Fruit fly (Drosophila melanogaster) whole organism, embryonic: ENCODE data around the gene fln.

Experiments used
- ATbp ChIP-seq: fragments of 200-800 bp; sonication (Bioruptor generic); optimal IDR thresholded peaks from 2 replicates; lab custom pipeline; 2017; ENCODE audit warnings: missing biosample characterization, mild to moderate bottlenecking, missing genetic modification characterization, missing genetic modification reagents
- B-H1 ChIP-seq: fragments of 200-800 bp; sonication (Bioruptor generic); IDR thresholded peaks from 3 replicates; pipeline ENCODE4 v1.3.6; 2022; ENCODE audit warnings: missing biosample characterization, missing genetic modification characterization
- CG11456 ChIP-seq: fragments of 200-800 bp; sonication (Bioruptor generic); IDR thresholded peaks from 3 replicates; pipeline ENCODE4 v1.3.6; 2022; ENCODE audit warnings: missing biosample characterization, missing genetic modification characterization
- CG11696 ChIP-seq: fragments of 200-800 bp; sonication (Bioruptor generic); IDR thresholded peaks from 2 replicates; pipeline ENCODE4 v1.3.6; 2022; ENCODE audit warnings: missing biosample characterization, missing genetic modification characterization
- CG12659 ChIP-seq: fragments of 200-800 bp; sonication (Bioruptor generic); optimal IDR thresholded peaks from 3 replicates; lab custom pipeline; 2017; ENCODE audit warnings: mild to moderate bottlenecking, missing biosample characterization, missing genetic modification reagents, missing genetic modification characterization
- CG16815 ChIP-seq: fragments of 200-800 bp; sonication (Bioruptor generic); optimal IDR thresholded peaks from 3 replicates; lab custom pipeline; 2017; ENCODE audit warnings: missing biosample characterization, mild to moderate bottlenecking, missing genetic modification characterization
- CG17829 ChIP-seq: fragments of 200-800 bp; optimal IDR thresholded peaks from 2 replicates; lab custom pipeline; 2019; ENCODE audit warnings: missing biosample characterization, mild to moderate bottlenecking, missing genetic modification characterization, moderate library complexity
- CG18011 ChIP-seq: fragments of 200-800 bp; sonication (Bioruptor generic); optimal IDR thresholded peaks from 2 replicates; lab custom pipeline; 2017; ENCODE audit warnings: missing biosample characterization, missing genetic modification characterization, mild to moderate bottlenecking, moderate library complexity, missing genotype
- CG1832 ChIP-seq: fragments of 200-800 bp; sonication (Bioruptor generic); optimal IDR thresholded peaks from 2 replicates; lab custom pipeline; 2017; ENCODE audit warnings: missing biosample characterization, mild to moderate bottlenecking, missing genetic modification characterization, inconsistent platforms
- CG2202 ChIP-seq: fragments of 200-800 bp; sonication (Bioruptor generic); optimal IDR thresholded peaks from 2 replicates; lab custom pipeline; 2018; ENCODE audit warnings: missing biosample characterization, mild to moderate bottlenecking, missing genetic modification characterization
- CG3065 ChIP-seq: fragments of 200-800 bp; sonication (Bioruptor generic); optimal IDR thresholded peaks from 2 replicates; lab custom pipeline; 2016; ENCODE audit warnings: missing biosample characterization, missing genetic modification characterization
- CG32532 ChIP-seq: fragments of 200-800 bp; sonication (Bioruptor generic); IDR thresholded peaks from 2 replicates; pipeline ENCODE4 v1.3.6; 2022; ENCODE audit warnings: missing biosample characterization, missing genetic modification characterization
- CG7839 ChIP-seq: fragments of 200-800 bp; sonication (Bioruptor generic); optimal IDR thresholded peaks from 3 replicates; lab custom pipeline; 2018; ENCODE audit warnings: missing biosample characterization, mild to moderate bottlenecking, missing genetic modification characterization, moderate library complexity
- CG7987 ChIP-seq: fragments of 200-800 bp; sonication (Bioruptor generic); optimal IDR thresholded peaks from 2 replicates; lab custom pipeline; 2018; ENCODE audit warnings: missing biosample characterization, mild to moderate bottlenecking, missing genetic modification characterization, moderate library complexity
- CG9876 ChIP-seq: fragments of 200-800 bp; sonication (Bioruptor generic); optimal IDR thresholded peaks from 2 replicates; lab custom pipeline; 2016; ENCODE audit warnings: missing biosample characterization, missing genetic modification characterization
- CG9932 ChIP-seq: fragments of 200-800 bp; sonication (Bioruptor generic); IDR thresholded peaks from 2 replicates; pipeline ENCODE4 v1.3.6; 2022; ENCODE audit warnings: missing biosample characterization, missing genetic modification characterization
- CHES-1-like ChIP-seq: fragments of 200-800 bp; sonication (Bioruptor generic); optimal IDR thresholded peaks from 2 replicates; lab custom pipeline; 2016; ENCODE audit warnings: missing biosample characterization, missing genetic modification characterization
- Chrac-16 ChIP-seq: fragments of 200-800 bp; sonication (Bioruptor generic); optimal IDR thresholded peaks from 3 replicates; lab custom pipeline; 2016; ENCODE audit warnings: missing biosample characterization, missing genetic modification characterization
- D ChIP-seq, 2 experiments: fragments of 200-800 bp in 1 of 2; fragments of >200 bp in 1 of 2; sonication (Bioruptor generic) in 1 of 2; optimal IDR thresholded peaks; 2 replicates in 1 of 2; 3 replicates in 1 of 2; lab custom pipeline; 2017; ENCODE audit warnings: mild to moderate bottlenecking in 1 of 2, missing biosample characterization in 1 of 2, missing genetic modification characterization in 1 of 2, missing genetic modification reagents in 1 of 2
- D19A ChIP-seq: fragments of 200-800 bp; optimal IDR thresholded peaks from 3 replicates; lab custom pipeline; 2019; ENCODE audit warnings: missing biosample characterization, mild to moderate bottlenecking, missing genetic modification characterization, moderate library complexity
- Dek ChIP-seq: fragments of 200-800 bp; sonication (Bioruptor generic); optimal IDR thresholded peaks from 3 replicates; lab custom pipeline; 2019; ENCODE audit warnings: missing biosample characterization, mild to moderate bottlenecking, missing genetic modification characterization, moderate library complexity
- Doc3 ChIP-seq: fragments of 200-800 bp; sonication (Bioruptor generic); IDR thresholded peaks from 3 replicates; pipeline ENCODE4 v1.3.6; 2022; ENCODE audit warnings: missing biosample characterization, missing genetic modification characterization; ENCODE audit not compliant: partially characterized antibody
- Dp ChIP-seq: fragments of 200-800 bp; sonication (Bioruptor generic); optimal IDR thresholded peaks from 2 replicates; lab custom pipeline; 2018; ENCODE audit warnings: missing biosample characterization, mild to moderate bottlenecking, missing genetic modification characterization, moderate library complexity
- Hr51 ChIP-seq, 2 experiments: fragments of 200-800 bp; sonication (Bioruptor generic); optimal IDR thresholded peaks; 2 replicates in 1 of 2; 3 replicates in 1 of 2; lab custom pipeline; 2016 to 2018; ENCODE audit warnings: missing biosample characterization in 2 of 2, missing genetic modification characterization in 2 of 2, mild to moderate bottlenecking in 1 of 2, moderate library complexity in 1 of 2
- Mes4 ChIP-seq: fragments of 200-800 bp; sonication (Bioruptor generic); optimal IDR thresholded peaks from 2 replicates; lab custom pipeline; 2016; ENCODE audit warnings: missing biosample characterization, missing genetic modification characterization
- PHDP ChIP-seq: fragments of 200-800 bp; sonication (Bioruptor generic); optimal IDR thresholded peaks from 3 replicates; lab custom pipeline; 2018; ENCODE audit warnings: missing biosample characterization, mild to moderate bottlenecking, missing genetic modification characterization, moderate library complexity
- Six4 ChIP-seq: fragments of 200-800 bp; sonication (Bioruptor generic); optimal IDR thresholded peaks from 2 replicates; lab custom pipeline; 2016; ENCODE audit warnings: missing biosample characterization, missing genetic modification characterization
- YL-1 ChIP-seq: fragments of 200-800 bp; sonication (Bioruptor generic); optimal IDR thresholded peaks from 3 replicates; lab custom pipeline; 2017; ENCODE audit warnings: missing biosample characterization, mild to moderate bottlenecking, missing genetic modification characterization
- amos ChIP-seq: fragments of 200-800 bp; sonication (Bioruptor generic); IDR thresholded peaks from 2 replicates; pipeline ENCODE4 v1.3.6; 2022; ENCODE audit warnings: missing biosample characterization, missing genetic modification characterization; ENCODE audit not compliant: partially characterized antibody
- chn ChIP-seq: fragments of 200-800 bp; sonication (Bioruptor generic); optimal IDR thresholded peaks from 2 replicates; lab custom pipeline; 2016; ENCODE audit warnings: missing biosample characterization, missing genetic modification characterization
- croc ChIP-seq: fragments of 200-800 bp; sonication (Bioruptor generic); conservative IDR thresholded peaks from 3 replicates; pipeline ENCODE4 v1.3.6; 2022; ENCODE audit warnings: missing biosample characterization, missing genetic modification characterization
- cwo ChIP-seq: fragments of 200-800 bp; sonication (Bioruptor generic); optimal IDR thresholded peaks from 3 replicates; lab custom pipeline; 2017; ENCODE audit warnings: missing biosample characterization, missing genetic modification characterization, mild to moderate bottlenecking, moderate library complexity, missing genetic modification reagents
- dimm ChIP-seq: fragments of 200-800 bp; sonication (Bioruptor generic); IDR thresholded peaks from 2 replicates; pipeline ENCODE4 v1.3.6; 2022; ENCODE audit warnings: missing biosample characterization, missing genetic modification characterization
- dmrt11E ChIP-seq: fragments of 200-800 bp; sonication (Bioruptor generic); optimal IDR thresholded peaks from 3 replicates; lab custom pipeline; 2018; ENCODE audit warnings: missing biosample characterization, mild to moderate bottlenecking, missing genetic modification characterization, moderate library complexity
- dysf ChIP-seq: fragments of 200-800 bp; sonication (Bioruptor generic); IDR thresholded peaks from 3 replicates; pipeline ENCODE4 v1.3.6; 2022; ENCODE audit warnings: missing biosample characterization, missing genetic modification characterization
- fd3F ChIP-seq: fragments of 200-800 bp; sonication (Bioruptor generic); optimal IDR thresholded peaks from 2 replicates; lab custom pipeline; 2018; ENCODE audit warnings: missing biosample characterization, mild to moderate bottlenecking, missing genetic modification characterization, moderate library complexity
- fd96Cb ChIP-seq: fragments of 200-800 bp; sonication (Bioruptor generic); optimal IDR thresholded peaks from 2 replicates; lab custom pipeline; 2018; ENCODE audit warnings: missing biosample characterization, mild to moderate bottlenecking, missing genetic modification characterization, moderate library complexity
- gcm2 ChIP-seq: fragments of 200-800 bp; sonication (Bioruptor generic); optimal IDR thresholded peaks from 2 replicates; lab custom pipeline; 2016; ENCODE audit warnings: missing biosample characterization, missing genetic modification characterization
- onecut ChIP-seq: fragments of 200-800 bp; sonication (Bioruptor generic); IDR thresholded peaks from 2 replicates; pipeline ENCODE4 v1.3.6; 2022; ENCODE audit warnings: missing biosample characterization, missing genetic modification characterization
- pan ChIP-seq, 4 experiments: fragments of >200 bp in 3 of 4; fragments of 200-800 bp in 1 of 4; sonication (Bioruptor generic) in 1 of 4; optimal IDR thresholded peaks in 3 of 4; IDR thresholded peaks in 1 of 4; 2 replicates each; pipeline versions ENCODE4 v1.3.6 to Lab custom; 2017 to 2022; ENCODE audit warnings: missing biosample characterization in 2 of 4, missing genetic modification characterization in 2 of 4, mixed read lengths in 1 of 4
- psq ChIP-seq: fragments of 200-800 bp; sonication (Bioruptor generic); optimal IDR thresholded peaks from 2 replicates; lab custom pipeline; 2017; ENCODE audit warnings: missing biosample characterization, missing genetic modification characterization
- pzg ChIP-seq: fragments of 200-800 bp; sonication (Bioruptor generic); optimal IDR thresholded peaks from 3 replicates; lab custom pipeline; 2018; ENCODE audit warnings: missing biosample characterization, mild to moderate bottlenecking, missing genetic modification characterization, moderate library complexity
- row ChIP-seq: fragments of 200-800 bp; sonication (Bioruptor generic); IDR thresholded peaks from 3 replicates; pipeline ENCODE4 v1.3.6; 2022; ENCODE audit warnings: missing biosample characterization, missing genetic modification characterization
- shn ChIP-seq: fragments of 200-800 bp; sonication (Bioruptor generic); optimal IDR thresholded peaks from 3 replicates; lab custom pipeline; 2016; ENCODE audit warnings: missing biosample characterization, missing genetic modification characterization
- sisA ChIP-seq: fragments of 200-800 bp; sonication (Bioruptor generic); IDR thresholded peaks from 2 replicates; pipeline ENCODE4 v1.3.6; 2022; ENCODE audit warnings: missing biosample characterization, missing genetic modification characterization
- trh ChIP-seq: fragments of 200-800 bp; sonication (Bioruptor generic); optimal IDR thresholded peaks from 2 replicates; lab custom pipeline; 2016; ENCODE audit warnings: missing biosample characterization, missing genetic modification characterization
- ttk ChIP-seq: fragments of 200-800 bp; sonication (Bioruptor generic); IDR thresholded peaks from 2 replicates; pipeline ENCODE4 v2.1.2; 2022; ENCODE audit warnings: missing biosample characterization, missing genetic modification characterization
- unc-4 ChIP-seq: fragments of 200-800 bp; sonication (Bioruptor generic); IDR thresholded peaks from 2 replicates; pipeline ENCODE4 v1.3.6; 2022; ENCODE audit warnings: missing biosample characterization, missing genetic modification characterization; ENCODE audit not compliant: partially characterized antibody
- usp ChIP-seq: fragments of >200 bp; optimal IDR thresholded peaks from 2 replicates; lab custom pipeline; 2017; ENCODE audit warnings: missing biosample characterization, missing genetic modification characterization

The fln gene

DNA sequence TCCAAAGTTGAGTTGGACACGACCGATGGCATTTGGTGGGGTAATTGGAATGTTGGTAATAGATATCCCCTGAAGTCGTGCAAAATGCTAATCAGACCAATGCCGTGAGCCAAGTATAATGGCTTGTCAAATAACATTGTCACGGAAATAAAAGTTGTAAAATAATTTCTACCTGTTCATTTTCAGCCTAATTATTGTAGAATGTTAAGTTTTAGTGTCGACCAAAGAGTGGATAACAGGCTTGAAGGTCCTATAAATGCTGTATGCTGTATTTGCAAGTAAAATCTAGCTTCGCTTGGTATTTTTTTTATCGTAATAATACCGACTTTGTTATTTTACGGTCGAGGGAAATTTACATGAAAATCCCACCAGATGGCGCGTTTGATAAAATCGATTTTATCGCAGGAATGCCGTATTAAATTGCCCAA lies 13.4 kb upstream of the fln start (continued):
- TF ChIP-seq CG32532 (GFP tag; lab: Robert Waterston, UW) (peak; percentile 32; the same call in 1 of the 2 replicates), CG16815 (GFP tag; lab: Kevin White, UChicago) (no peak), amos (peak; percentile 60; the same call in 1 of the 2 replicates), ttk (GFP tag; lab: Robert Waterston, UW) (no peak), fd96Cb (tag; lab: Kevin White, UChicago) (no peak), cwo (GFP tag; lab: Kevin White, UChicago) (no peak), D19A (tag; lab: Kevin White, UChicago) (peak; percentile 19), shn (GFP tag; lab: Kevin White, UChicago) (no peak), dysf (GFP tag; lab: Robert Waterston, UW) (no peak), Doc3 (GFP tag; lab: Robert Waterston, UW) (no peak; the same call in 2 of the 3 replicates), CG11696 (no peak), CG9932 (GFP tag; lab: Robert Waterston, UW) (no peak), CHES-1-like (GFP tag; lab: Kevin White, UChicago) (no peak), CG9876 (GFP tag; lab: Kevin White, UChicago) (no peak), D (optimal IDR thresholded peaks at IDR 0.05; lab: Kevin White, UChicago) (no peak), D (GFP tag; optimal IDR thresholded peaks at IDR 0.05; lab: Kevin White, UChicago) (no peak), unc-4 (peak; percentile 55; the same call in 1 of the 2 replicates), ATbp (peak; percentile 24), psq (no peak), pzg (GFP tag; lab: Kevin White, UChicago) (peak; percentile 4), Dp (GFP tag; lab: Kevin White, UChicago) (peak; percentile 4), dimm (GFP tag; lab: Robert Waterston, UW) (no peak), Six4 (GFP tag; lab: Kevin White, UChicago) (no peak), Dek (tag; lab: Kevin White, UChicago) (no peak), CG12659 (peak; percentile 41), trh (GFP tag; lab: Kevin White, UChicago) (no peak), sisA (GFP tag; lab: Robert Waterston, UW) (no peak), PHDP (tag; lab: Kevin White, UChicago) (peak; percentile 13), chn (no peak), B-H1 (GFP tag; lab: Robert Waterston, UW) (no peak), Hr51 (GFP tag; optimal IDR thresholded peaks at IDR 0.05; lab: Kevin White, UChicago) (peak in 1 of 2 experiments; percentile 37), usp (GFP tag; lab: Kevin White, UChicago) (no peak), pan (optimal IDR thresholded peaks at IDR 0.05; lab: Kevin White, UChicago) (no peak), pan (GFP tag; optimal IDR thresholded peaks at IDR 0.05 in 1 of 2, IDR thresholded peaks at IDR 0.05 in 1 of 2) (no peak), CG18011 (GFP tag; lab: Kevin White, UChicago) (peak; percentile 45), Chrac-16 (GFP tag; lab: Kevin White, UChicago) (no peak), YL-1 (GFP tag; lab: Kevin White, UChicago) (no peak), CG2202 (peak; percentile 18), row (GFP tag; lab: Robert Waterston, UW) (no peak), CG7987 (GFP tag; lab: Kevin White, UChicago) (peak; percentile 22), CG17829 (tag; lab: Kevin White, UChicago) (peak; percentile 61), croc (GFP tag; lab: Robert Waterston, UW) (no peak), CG11456 (GFP tag; lab: Robert Waterston, UW) (no peak), CG7839 (tag; lab: Kevin White, UChicago) (no peak), CG1832 (no peak), gcm2 (GFP tag; lab: Kevin White, UChicago) (no peak), CG3065 (GFP tag; lab: Kevin White, UChicago) (no peak), fd3F (GFP tag; lab: Kevin White, UChicago) (no peak), onecut (GFP tag; lab: Robert Waterston, UW) (peak; percentile 93), Mes4 (GFP tag; lab: Kevin White, UChicago) (no peak), dmrt11E (tag; lab: Kevin White, UChicago) (no peak)
